Worm (Caenorhabditis elegans) whole organism, L4 larva: ENCODE measurements around the gene C45G9.10.
A peak's percentile ranks its signal among the peaks of the same experiment; 100 is the strongest.

Experiments
- F10B5.3 ChIP-seq: sonication (generic microtip); optimal IDR thresholded peaks from 2 replicates; lab custom pipeline; 2016; ENCODE audit warnings: mild to moderate bottlenecking, missing genetic modification characterization, missing compliant biosample characterization
- F44E2.7 ChIP-seq: fragments of 200-800 bp; sonication (Bioruptor generic); IDR thresholded peaks from 2 replicates; pipeline ENCODE4 v2.1.2; 2022; ENCODE audit warnings: missing genetic modification characterization, missing compliant biosample characterization
- F49E8.2 ChIP-seq: sonication (generic microtip); optimal IDR thresholded peaks from 2 replicates; lab custom pipeline; 2016; ENCODE audit warnings: missing compliant biosample characterization, mild to moderate bottlenecking, missing genetic modification characterization, borderline replicate concordance
- T20F7.1 ChIP-seq: fragments of 200-800 bp; sonication (Bioruptor generic); optimal IDR thresholded peaks from 2 replicates; lab custom pipeline; 2018; ENCODE audit warnings: mild to moderate bottlenecking, missing genetic modification characterization, missing compliant biosample characterization
- Y105C5A.15 ChIP-seq: fragments of 200-800 bp; sonication (Bioruptor generic); IDR thresholded peaks from 2 replicates; pipeline ENCODE4 v1.3.6; 2022; ENCODE audit warnings: missing genetic modification characterization, missing compliant biosample characterization
- Y48G9A.11 ChIP-seq: fragments of 200-800 bp; sonication (Bioruptor generic); IDR thresholded peaks from 2 replicates; pipeline ENCODE4 v1.3.6; 2022; ENCODE audit warnings: missing genetic modification reagents, missing genetic modification characterization, missing compliant biosample characterization
- aha-1 ChIP-seq: fragments of 150-350 bp; peaks from one replicate; lab custom pipeline; 2014; ENCODE audit warnings: missing biosample characterization, missing genetic modification characterization
- arid-1 ChIP-seq: fragments of 200-800 bp; sonication (Bioruptor generic); conservative IDR thresholded peaks from 2 replicates; pipeline ENCODE4 v1.3.6; 2022; ENCODE audit warnings: missing genetic modification reagents, missing genetic modification characterization, missing compliant biosample characterization
- attf-4 ChIP-seq: sonication (generic microtip); optimal IDR thresholded peaks from 3 replicates; lab custom pipeline; 2017; ENCODE audit warnings: missing biosample characterization, missing genetic modification characterization
- ceh-20 ChIP-seq: fragments of 200-800 bp; sonication (Bioruptor generic); IDR thresholded peaks from 2 replicates; pipeline ENCODE4 v1.3.6; 2022; ENCODE audit warnings: missing genetic modification reagents, missing genetic modification characterization, missing compliant biosample characterization
- daf-8 ChIP-seq: fragments of 200-800 bp; sonication (Bioruptor generic); IDR thresholded peaks from 2 replicates; pipeline ENCODE4 v1.3.6; 2022; ENCODE audit warnings: missing genetic modification characterization, missing compliant biosample characterization
- dmd-6 ChIP-seq: fragments of 200-800 bp; sonication (Bioruptor generic); IDR thresholded peaks from 2 replicates; pipeline ENCODE4 v1.3.6; 2022; ENCODE audit warnings: missing genetic modification reagents, missing genetic modification characterization, missing compliant biosample characterization
- dmd-9 ChIP-seq: fragments of 200-800 bp; sonication (Bioruptor generic); IDR thresholded peaks from 2 replicates; pipeline ENCODE4 v1.3.6; 2022; ENCODE audit warnings: missing genetic modification reagents, missing genetic modification characterization, missing compliant biosample characterization
- dpl-1 ChIP-seq: fragments of 150-350 bp; optimal IDR thresholded peaks from 2 replicates; lab custom pipeline; 2014; ENCODE audit warnings: missing biosample characterization, missing genetic modification reagents, missing genetic modification characterization
- dve-1 ChIP-seq: sonication (generic microtip); optimal IDR thresholded peaks from 2 replicates; lab custom pipeline; 2017; ENCODE audit warnings: antibody characterized with exemption, mild to moderate bottlenecking, missing genetic modification characterization, missing compliant biosample characterization; ENCODE audit not compliant: insufficient read depth
- egl-27 ChIP-seq: sonication (generic microtip); optimal IDR thresholded peaks from 3 replicates; lab custom pipeline; 2017; ENCODE audit warnings: missing biosample characterization, missing genetic modification reagents, missing genetic modification characterization
- gei-8 ChIP-seq: fragments of 200-800 bp; sonication (Bioruptor generic); optimal IDR thresholded peaks from 2 replicates; lab custom pipeline; 2018; ENCODE audit warnings: mild to moderate bottlenecking, missing genetic modification characterization, missing compliant biosample characterization
- hif-1 ChIP-seq, 2 experiments: sonication (generic microtip); optimal IDR thresholded peaks; 2 replicates each; lab custom pipeline; 2016 to 2017; ENCODE audit warnings: missing compliant biosample characterization in 2 of 2, missing genetic modification characterization in 2 of 2, missing genetic modification reagents in 2 of 2, missing genotype in 2 of 2, mild to moderate bottlenecking in 1 of 2
- hlh-30 ChIP-seq: sonication (generic microtip); optimal IDR thresholded peaks from 2 replicates; lab custom pipeline; 2017; ENCODE audit warnings: antibody characterized with exemption, mild to moderate bottlenecking, missing genetic modification characterization, missing compliant biosample characterization; ENCODE audit not compliant: insufficient read depth
- jun-1 ChIP-seq: fragments of 150-350 bp; optimal IDR thresholded peaks from 2 replicates; lab custom pipeline; 2014; ENCODE audit warnings: missing biosample characterization, missing genetic modification reagents, missing genetic modification characterization
- lim-7 ChIP-seq: fragments of 200-800 bp; sonication (Bioruptor generic); IDR thresholded peaks from 2 replicates; pipeline ENCODE4 v1.3.6; 2022; ENCODE audit warnings: missing genetic modification characterization, missing compliant biosample characterization
- lin-1 ChIP-seq: fragments of 200-800 bp; sonication (Bioruptor generic); IDR thresholded peaks from 2 replicates; pipeline ENCODE4 v1.3.6; 2022; ENCODE audit warnings: missing genetic modification reagents, missing genetic modification characterization, missing compliant biosample characterization
- lin-15B ChIP-seq: fragments of 150-350 bp; sonication (generic microtip); optimal IDR thresholded peaks from 3 replicates; lab custom pipeline; 2014; ENCODE audit warnings: missing biosample characterization, missing genetic modification characterization
- lir-3 ChIP-seq: sonication (generic microtip); optimal IDR thresholded peaks from 2 replicates; lab custom pipeline; 2016; ENCODE audit warnings: mild to moderate bottlenecking, missing genetic modification characterization, missing compliant biosample characterization
- lsy-2 ChIP-seq, 2 experiments: fragments of 150-350 bp in 1 of 2; sonication (generic microtip) in 1 of 2; optimal IDR thresholded peaks; 2 replicates each; lab custom pipeline; 2014 to 2017; ENCODE audit warnings: missing biosample characterization in 2 of 2, missing genetic modification characterization in 2 of 2
- madf-9 ChIP-seq: fragments of 200-800 bp; sonication (Bioruptor generic); conservative IDR thresholded peaks from 2 replicates; pipeline ENCODE4 v1.3.6; 2022; ENCODE audit warnings: missing genetic modification reagents, missing genetic modification characterization, missing compliant biosample characterization
- mxl-3 ChIP-seq: fragments of 200-800 bp; sonication (Bioruptor generic); optimal IDR thresholded peaks from 2 replicates; lab custom pipeline; 2018; ENCODE audit warnings: mild to moderate bottlenecking, missing genetic modification characterization, missing compliant biosample characterization
- nhr-10 ChIP-seq: fragments of 150-350 bp; optimal IDR thresholded peaks from 2 replicates; lab custom pipeline; 2014; ENCODE audit warnings: missing biosample characterization, missing genetic modification characterization
- nhr-111 ChIP-seq: fragments of 200-800 bp; sonication (Bioruptor generic); optimal IDR thresholded peaks from 2 replicates; lab custom pipeline; 2018; ENCODE audit warnings: mild to moderate bottlenecking, missing genetic modification characterization, missing compliant biosample characterization
- nhr-28 ChIP-seq: fragments of 150-350 bp; optimal IDR thresholded peaks from 2 replicates; lab custom pipeline; 2014; ENCODE audit warnings: missing biosample characterization, missing genetic modification characterization
- nhr-41 ChIP-seq: fragments of 200-800 bp; sonication (Bioruptor generic); IDR thresholded peaks from 2 replicates; pipeline ENCODE4 v1.3.6; 2022; ENCODE audit warnings: missing genetic modification reagents, missing genetic modification characterization, missing compliant biosample characterization
- nhr-42 ChIP-seq: fragments of 200-800 bp; sonication (Bioruptor generic); IDR thresholded peaks from 2 replicates; pipeline ENCODE4 v1.3.6; 2022; ENCODE audit warnings: missing genetic modification characterization, missing compliant biosample characterization
- nhr-76 ChIP-seq: fragments of 150-350 bp; optimal IDR thresholded peaks from 2 replicates; lab custom pipeline; 2014; ENCODE audit warnings: missing biosample characterization, missing genetic modification characterization
- pha-4 ChIP-seq, 2 experiments: fragments of 150-350 bp in 1 of 2; fragments of 200-800 bp in 1 of 2; sonication (Bioruptor generic) in 1 of 2; IDR thresholded peaks in 1 of 2; optimal IDR thresholded peaks in 1 of 2; 2 replicates each; pipeline versions ENCODE4 v1.3.6 to Lab custom; 2014 to 2022; ENCODE audit warnings: missing genetic modification characterization in 2 of 2, missing genetic modification reagents in 2 of 2, missing biosample characterization in 1 of 2, missing compliant biosample characterization in 1 of 2
- pqm-1 ChIP-seq: sonication (generic microtip); optimal IDR thresholded peaks from 2 replicates; lab custom pipeline; 2017; ENCODE audit warnings: missing biosample characterization, missing genetic modification characterization
- skn-1 ChIP-seq: fragments of 150-350 bp; optimal IDR thresholded peaks from 2 replicates; lab custom pipeline; 2014; ENCODE audit warnings: missing biosample characterization, missing genetic modification characterization
- snpc-4 ChIP-seq: fragments of 150-350 bp; optimal IDR thresholded peaks from 2 replicates; lab custom pipeline; 2014; ENCODE audit warnings: missing biosample characterization, missing genetic modification characterization
- spr-1 ChIP-seq: sonication (generic microtip); optimal IDR thresholded peaks from 2 replicates; lab custom pipeline; 2016; ENCODE audit warnings: mild to moderate bottlenecking, missing genetic modification characterization, missing compliant biosample characterization
- spr-3 ChIP-seq: fragments of 200-800 bp; sonication (Bioruptor generic); optimal IDR thresholded peaks from 2 replicates; lab custom pipeline; 2018; ENCODE audit warnings: mild to moderate bottlenecking, missing genetic modification characterization, missing compliant biosample characterization
- tag-97 ChIP-seq: fragments of 200-800 bp; sonication (Bioruptor generic); IDR thresholded peaks from 2 replicates; pipeline ENCODE4 v1.3.6; 2022; ENCODE audit warnings: missing genetic modification characterization, missing compliant biosample characterization
- tra-1 ChIP-seq: fragments of 200-800 bp; sonication (Bioruptor generic); IDR thresholded peaks from 2 replicates; pipeline ENCODE4 v1.3.6; 2022; ENCODE audit warnings: missing genetic modification reagents, missing genetic modification characterization, missing compliant biosample characterization
- unc-39 ChIP-seq: sonication (generic microtip); optimal IDR thresholded peaks from 2 replicates; lab custom pipeline; 2017; ENCODE audit warnings: missing biosample characterization, missing genetic modification characterization
- unc-62 ChIP-seq, 3 experiments: fragments of 150-350 bp in 1 of 3; sonication (generic microtip); optimal IDR thresholded peaks in 2 of 3; peaks in 1 of 3; 1 replicate in 1 of 3; 2 replicates in 2 of 3; lab custom pipeline; 2014 to 2017; ENCODE audit warnings: missing biosample characterization in 3 of 3, missing genetic modification characterization in 3 of 3, missing genetic modification reagents in 3 of 3, missing genotype in 1 of 3
- vab-7 ChIP-seq: fragments of 200-800 bp; sonication (Bioruptor generic); IDR thresholded peaks from 2 replicates; pipeline ENCODE4 v1.3.6; 2022; ENCODE audit warnings: missing genetic modification reagents, missing genetic modification characterization, missing compliant biosample characterization
- zag-1 ChIP-seq: fragments of 150-350 bp; optimal IDR thresholded peaks from 2 replicates; lab custom pipeline; 2014; ENCODE audit warnings: missing biosample characterization, missing genetic modification characterization
- zip-2 ChIP-seq: fragments of 150-350 bp; optimal IDR thresholded peaks from 2 replicates; lab custom pipeline; 2014; ENCODE audit warnings: missing biosample characterization, missing genetic modification characterization

C45G9.10 gene

ce11 chrIII:5061798-5062197 lies at the start of gene C45G9.10:
Gene C45G9.10 (minus strand): TSS chrIII:5061898.
- TF ChIP-seq aha-1 (tag; lab: Kevin White, UChicago) (peak; percentile 64), tag-97 (GFP tag; lab: Robert Waterston, UW) (no peak)

- TF ChIP-seq T20F7.1 (GFP tag; lab: Kevin White, UChicago) (no peak), pqm-1 (tag; lab: Kevin White, UChicago) (no peak), lsy-2 (tag; optimal IDR thresholded peaks at IDR 0.05; lab: Kevin White, UChicago) (no peak), lim-7 (GFP tag; lab: Robert Waterston, UW) (no peak), hif-1 (tag; optimal IDR thresholded peaks at IDR 0.05; lab: Kevin White, UChicago) (no peak)
- TF ChIP-seq, all 104 proteins: peak for 0
Measured at ce11 chrIII:5109401-5109800, 47.7 kb upstream of the C45G9.10 start, which contains the start of gene sax-2. Gene sax-2 (plus strand): TSS chrIII:5109701.

ce11 chrIII:5108746-5109145 lies 47.0 kb upstream of the C45G9.10 start:
- TF ChIP-seq lsy-2 (tag; optimal IDR thresholded peaks at IDR 0.05; lab: Kevin White, UChicago) (peak in 1 of 2 experiments; percentile 75), dmd-9 (GFP tag; lab: Robert Waterston, UW) (no peak), lin-1 (GFP tag; lab: Robert Waterston, UW) (no peak), Y105C5A.15 (GFP tag; lab: Robert Waterston, UW) (no peak), madf-9 (GFP tag; lab: Robert Waterston, UW) (no peak), nhr-41 (GFP tag; lab: Robert Waterston, UW) (no peak), nhr-10 (tag; lab: Kevin White, UChicago) (no peak), dmd-6 (GFP tag; lab: Robert Waterston, UW) (peak; percentile 35; the same call in 1 of the 2 replicates), egl-27 (tag; lab: Kevin White, UChicago) (no peak), dpl-1 (GFP tag; lab: Kevin White, UChicago) (peak; percentile 42), Y48G9A.11 (GFP tag; lab: Robert Waterston, UW) (no peak), jun-1 (tag; lab: Kevin White, UChicago) (no peak), daf-8 (GFP tag; lab: Robert Waterston, UW) (no peak), tag-97 (GFP tag; lab: Robert Waterston, UW) (no peak), unc-62 (GFP tag; optimal IDR thresholded peaks at IDR 0.05 in 1 of 2; lab: Kevin White, UChicago) (peak in 1 of 2 experiments; percentile 28), unc-62 (tag; optimal IDR thresholded peaks at IDR 0.05; lab: Kevin White, UChicago) (no peak), nhr-42 (GFP tag; lab: Robert Waterston, UW) (no peak), F10B5.3 (no peak), nhr-111 (no peak), hlh-30 (tag; lab: Kevin White, UChicago) (peak; percentile 31), skn-1 (no peak), lir-3 (tag; lab: Kevin White, UChicago) (no peak), mxl-3 (GFP tag; lab: Kevin White, UChicago) (peak; percentile 48), pha-4 (GFP tag; IDR thresholded peaks at IDR 0.05; lab: Robert Waterston, UW) (no peak), pha-4 (tag; optimal IDR thresholded peaks at IDR 0.05; lab: Kevin White, UChicago) (peak; percentile 60), ceh-20 (no peak), nhr-28 (tag; lab: Kevin White, UChicago) (peak; percentile 19), zag-1 (tag; lab: Kevin White, UChicago) (no peak), vab-7 (GFP tag; lab: Robert Waterston, UW) (no peak), zip-2 (tag; lab: Kevin White, UChicago) (no peak), snpc-4 (tag; lab: Kevin White, UChicago) (no peak), dve-1 (peak; percentile 39), tra-1 (GFP tag; lab: Robert Waterston, UW) (no peak), attf-4 (tag; lab: Kevin White, UChicago) (no peak), spr-3 (no peak), lin-15B (tag; lab: Kevin White, UChicago) (peak; percentile 35), F49E8.2 (no peak), F44E2.7 (GFP tag; lab: Robert Waterston, UW) (no peak), arid-1 (GFP tag; lab: Robert Waterston, UW) (no peak), nhr-76 (tag; lab: Kevin White, UChicago) (no peak), gei-8 (no peak), pqm-1 (tag; lab: Kevin White, UChicago) (peak; percentile 13), unc-39 (tag; lab: Kevin White, UChicago) (no peak), spr-1 (no peak)
